Worm (Caenorhabditis elegans): Measurements from ENCODE around the gene sre-12.

sre-12 gene

ce11 chrV:7017059-7017458 lies 38.1 kb upstream of the sre-12 start, which contains the start of gene srsx-32:
Gene srsx-32 (plus strand): TSS chrV:7017359.
- TF ChIP-seq madf-8 (GFP tag; conservative IDR thresholded peaks at IDR 0.05): no peak
- no peak for TF ChIP-seq lin-40 (tag; optimal IDR thresholded peaks at IDR 0.05)
- TF ChIP-seq him-1 (tag; optimal IDR thresholded peaks at IDR 0.05): no peak
- no peak for TF ChIP-seq ama-1 (optimal IDR thresholded peaks at IDR 0.05)
- TF ChIP-seq ama-1 (GFP tag; optimal IDR thresholded peaks at IDR 0.05): no peak
- no peak for TF ChIP-seq nhr-179 (tag; optimal IDR thresholded peaks at IDR 0.05)
- no peak for TF ChIP-seq ztf-18 (tag; optimal IDR thresholded peaks at IDR 0.05)
- no peak for TF ChIP-seq somi-1 (GFP tag; optimal IDR thresholded peaks at IDR 0.05)
- no peak for TF ChIP-seq ceh-79 (tag; optimal IDR thresholded peaks at IDR 0.05)
- no peak for TF ChIP-seq madf-6 (GFP tag; IDR thresholded peaks at IDR 0.05)
- no peak for TF ChIP-seq F33H1.4 (GFP tag; IDR thresholded peaks at IDR 0.05)
- no peak for TF ChIP-seq hlh-26 (GFP tag; conservative IDR thresholded peaks at IDR 0.05)
- TF ChIP-seq snpc-1.3 (tag; optimal IDR thresholded peaks at IDR 0.05; ENCODE audit: insufficient read depth): no peak
- no peak for TF ChIP-seq sdz-38 (tag; optimal IDR thresholded peaks at IDR 0.05)
- TF ChIP-seq gei-17 (GFP tag; optimal IDR thresholded peaks at IDR 0.05): no peak
- TF ChIP-seq nfya-2 (GFP tag; IDR thresholded peaks at IDR 0.05): no peak
- TF ChIP-seq K12H6.12 (tag; optimal IDR thresholded peaks at IDR 0.05): no peak
- TF ChIP-seq aptf-2 (GFP tag; conservative IDR thresholded peaks at IDR 0.05): no peak
- TF ChIP-seq sptf-2 (GFP tag; optimal IDR thresholded peaks at IDR 0.05): no peak
- no peak for TF ChIP-seq B0035.1 (tag; optimal IDR thresholded peaks at IDR 0.05)

ce11 chrV:7015872-7016271 lies 37.0 kb upstream of the sre-12 start, which contains the start of gene C33G8.13:
Gene C33G8.13 (minus strand): TSS chrV:7015972.
- TF ChIP-seq tbp1 (GFP tag; optimal IDR thresholded peaks at IDR 0.05) (no peak), hlh-12 (tag; optimal IDR thresholded peaks at IDR 0.05) (no peak), ztf-26 (tag; optimal IDR thresholded peaks at IDR 0.05) (no peak), nhr-27 (tag; optimal IDR thresholded peaks at IDR 0.05) (no peak), lsy-27 (tag; optimal IDR thresholded peaks at IDR 0.05; ENCODE audit: borderline replicate concordance, insufficient read depth) (no peak), ztf-18 (tag; optimal IDR thresholded peaks at IDR 0.05) (no peak), attf-5 (GFP tag; optimal IDR thresholded peaks at IDR 0.05) (no peak), cebp-2 (GFP tag; IDR thresholded peaks at IDR 0.05) (no peak)

ce11 chrV:7012617-7013016 lies 33.7 kb upstream of the sre-12 start, which contains the start of gene srw-127:
Gene srw-127 (plus strand): TSS chrV:7012917.
- TF ChIP-seq lsy-27 (tag; optimal IDR thresholded peaks at IDR 0.05; ENCODE audit: borderline replicate concordance, insufficient read depth): no peak
- no peak for TF ChIP-seq hlh-12 (tag; optimal IDR thresholded peaks at IDR 0.05)
- no peak for TF ChIP-seq F55B11.4 (tag; optimal IDR thresholded peaks at IDR 0.05; ENCODE audit: borderline replicate concordance, insufficient read depth)
- no peak for TF ChIP-seq hmg-1.2 (GFP tag; IDR thresholded peaks at IDR 0.05)
- no peak for TF ChIP-seq mes-4 (tag; optimal IDR thresholded peaks at IDR 0.05)
- TF ChIP-seq lsl-1 (GFP tag; optimal IDR thresholded peaks at IDR 0.05): no peak
- no peak for TF ChIP-seq snpc-4 (GFP tag; optimal IDR thresholded peaks at IDR 0.05)
- no peak for TF ChIP-seq snpc-4 (tag; optimal IDR thresholded peaks at IDR 0.05)
- no peak for TF ChIP-seq F22D6.2 (tag; optimal IDR thresholded peaks at IDR 0.05)
- TF ChIP-seq sdz-38 (tag; optimal IDR thresholded peaks at IDR 0.05): no peak
- TF ChIP-seq B0261.1 (tag; optimal IDR thresholded peaks at IDR 0.05): no peak
- TF ChIP-seq snpc-1.3 (tag; optimal IDR thresholded peaks at IDR 0.05; ENCODE audit: insufficient read depth): no peak
- no peak for TF ChIP-seq T07F8.4 (tag; optimal IDR thresholded peaks at IDR 0.05)
- TF ChIP-seq attf-6 (GFP tag; IDR thresholded peaks at IDR 0.05): no peak
- no peak for TF ChIP-seq akir-1 (GFP tag; optimal IDR thresholded peaks at IDR 0.05)
